Fruit fly (Drosophila melanogaster) whole organism, embryonic: ENCODE measurements around the gene Cyp12a5.

ENCODE experiments used
- ATbp ChIP-seq: fragments of 200-800 bp; sonication (Bioruptor generic); optimal IDR thresholded peaks from 2 replicates; lab custom pipeline; 2017; ENCODE audit warnings: missing biosample characterization, mild to moderate bottlenecking, missing genetic modification characterization, missing genetic modification reagents
- Ada2b ChIP-seq: fragments of 200-800 bp; sonication (Bioruptor generic); IDR thresholded peaks from 2 replicates; pipeline ENCODE4 v1.3.6; 2022; ENCODE audit warnings: missing biosample characterization, missing genetic modification characterization
- Atf-2 ChIP-seq: fragments of 200-800 bp; sonication (Bioruptor generic); optimal IDR thresholded peaks from 2 replicates; lab custom pipeline; 2016; ENCODE audit warnings: missing biosample characterization, missing genetic modification characterization
- Bgb ChIP-seq: fragments of 200-800 bp; sonication (Bioruptor generic); IDR thresholded peaks from 2 replicates; pipeline ENCODE4 v1.3.6; 2022; ENCODE audit warnings: missing biosample characterization, missing genetic modification characterization; ENCODE audit not compliant: partially characterized antibody
- C15 ChIP-seq: fragments of 200-800 bp; sonication (Bioruptor generic); IDR thresholded peaks from 3 replicates; pipeline ENCODE4 v1.3.6; 2022; ENCODE audit warnings: missing biosample characterization, missing genetic modification characterization
- CG1024 ChIP-seq: fragments of 200-800 bp; sonication (Bioruptor generic); IDR thresholded peaks from 2 replicates; pipeline ENCODE4 v1.3.6; 2022; ENCODE audit warnings: missing biosample characterization, missing genetic modification characterization
- CG11560 ChIP-seq: fragments of 200-800 bp; sonication (Bioruptor generic); IDR thresholded peaks from 3 replicates; pipeline ENCODE4 v1.3.6; 2022; ENCODE audit warnings: missing biosample characterization, missing genetic modification characterization
- CG11695 ChIP-seq: fragments of 200-800 bp; sonication (Bioruptor generic); IDR thresholded peaks from 3 replicates; pipeline ENCODE4 v1.3.6; 2022; ENCODE audit warnings: missing biosample characterization, missing genetic modification characterization
- CG12769 ChIP-seq: fragments of 200-800 bp; sonication (Bioruptor generic); optimal IDR thresholded peaks from 2 replicates; lab custom pipeline; 2019; ENCODE audit warnings: missing biosample characterization, mild to moderate bottlenecking, missing genetic modification characterization, moderate library complexity
- CG13894 ChIP-seq: fragments of 200-800 bp; sonication (Bioruptor generic); optimal IDR thresholded peaks from 3 replicates; lab custom pipeline; 2018; ENCODE audit warnings: missing biosample characterization, mild to moderate bottlenecking, missing genetic modification characterization, moderate library complexity
- CG14050 ChIP-seq: fragments of 200-800 bp; sonication (Bioruptor generic); IDR thresholded peaks from 3 replicates; pipeline ENCODE4 v1.3.6; 2022; ENCODE audit warnings: missing biosample characterization, missing genetic modification characterization
- CG15073 ChIP-seq: fragments of 200-800 bp; sonication (Bioruptor generic); optimal IDR thresholded peaks from 2 replicates; lab custom pipeline; 2016; ENCODE audit warnings: missing biosample characterization, missing genetic modification characterization
- CG15601 ChIP-seq: fragments of 200-800 bp; sonication (Bioruptor generic); optimal IDR thresholded peaks from 3 replicates; lab custom pipeline; 2019; ENCODE audit warnings: missing biosample characterization, mild to moderate bottlenecking, missing genetic modification characterization, moderate library complexity
- CG18619 ChIP-seq: fragments of 200-800 bp; sonication (Bioruptor generic); optimal IDR thresholded peaks from 3 replicates; lab custom pipeline; 2017; ENCODE audit warnings: missing biosample characterization, mild to moderate bottlenecking, missing genetic modification characterization
- CG18764 ChIP-seq: fragments of 200-800 bp; sonication (Bioruptor generic); optimal IDR thresholded peaks from 3 replicates; lab custom pipeline; 2016; ENCODE audit warnings: missing biosample characterization, missing genetic modification characterization
- CG2199 ChIP-seq: fragments of 200-800 bp; sonication (Bioruptor generic); IDR thresholded peaks from 3 replicates; pipeline ENCODE4 v1.3.6; 2022; ENCODE audit warnings: missing biosample characterization, missing genetic modification characterization
- CG31388 ChIP-seq: fragments of 200-800 bp; sonication (Bioruptor generic); optimal IDR thresholded peaks from 2 replicates; lab custom pipeline; 2016; ENCODE audit warnings: missing biosample characterization, missing genetic modification characterization
- CG32532 ChIP-seq: fragments of 200-800 bp; sonication (Bioruptor generic); IDR thresholded peaks from 2 replicates; pipeline ENCODE4 v1.3.6; 2022; ENCODE audit warnings: missing biosample characterization, missing genetic modification characterization
- CG43689 ChIP-seq: fragments of 200-800 bp; sonication (Bioruptor generic); IDR thresholded peaks from 2 replicates; pipeline ENCODE4 v1.3.6; 2022; ENCODE audit warnings: missing biosample characterization, missing genetic modification characterization
- CG4424 ChIP-seq: fragments of 200-800 bp; sonication (Bioruptor generic); optimal IDR thresholded peaks from 3 replicates; lab custom pipeline; 2016; ENCODE audit warnings: missing biosample characterization, missing genetic modification characterization
- CG4820 ChIP-seq: fragments of 200-800 bp; sonication (Bioruptor generic); optimal IDR thresholded peaks from 3 replicates; lab custom pipeline; 2016; ENCODE audit warnings: missing biosample characterization, missing genetic modification characterization
- CG6683 ChIP-seq: fragments of 200-800 bp; sonication (Bioruptor generic); optimal IDR thresholded peaks from 2 replicates; lab custom pipeline; 2017; ENCODE audit warnings: missing biosample characterization, mild to moderate bottlenecking, missing genetic modification characterization, missing genetic modification reagents
- CG7556 ChIP-seq: fragments of 200-800 bp; sonication (Bioruptor generic); optimal IDR thresholded peaks from 2 replicates; lab custom pipeline; 2017; ENCODE audit warnings: missing biosample characterization, mild to moderate bottlenecking, missing genetic modification characterization
- CG7987 ChIP-seq: fragments of 200-800 bp; sonication (Bioruptor generic); optimal IDR thresholded peaks from 2 replicates; lab custom pipeline; 2018; ENCODE audit warnings: missing biosample characterization, mild to moderate bottlenecking, missing genetic modification characterization, moderate library complexity
- CG8290 ChIP-seq, 3 experiments: fragments of 200-800 bp; sonication (Bioruptor generic); optimal IDR thresholded peaks; 2 replicates each; lab custom pipeline; 2016 to 2019; ENCODE audit warnings: missing biosample characterization in 3 of 3, missing genetic modification characterization in 3 of 3, mild to moderate bottlenecking in 2 of 3, moderate library complexity in 1 of 3
- CG8388 ChIP-seq: fragments of 200-800 bp; sonication (Bioruptor generic); optimal IDR thresholded peaks from 2 replicates; lab custom pipeline; 2019; ENCODE audit warnings: missing biosample characterization, mild to moderate bottlenecking, missing genetic modification characterization, moderate library complexity
- CG9609 ChIP-seq: fragments of 200-800 bp; sonication (Bioruptor generic); optimal IDR thresholded peaks from 3 replicates; lab custom pipeline; 2016; ENCODE audit warnings: missing biosample characterization, missing genetic modification characterization
- CG9817 ChIP-seq: fragments of 200-800 bp; sonication (Bioruptor generic); optimal IDR thresholded peaks from 2 replicates; lab custom pipeline; 2018; ENCODE audit warnings: missing biosample characterization, mild to moderate bottlenecking, missing genetic modification characterization, moderate library complexity
- Dfd ChIP-seq, 2 experiments: fragments of >200 bp; optimal IDR thresholded peaks; 2 replicates each; lab custom pipeline; 2017; ENCODE audit warnings: missing biosample characterization in 2 of 2, missing genetic modification characterization in 2 of 2
- HLH3B ChIP-seq: fragments of 200-800 bp; sonication (Bioruptor generic); IDR thresholded peaks from 2 replicates; pipeline ENCODE4 v1.3.6; 2022; ENCODE audit warnings: missing biosample characterization, missing genetic modification characterization
- Lhr ChIP-seq: fragments of 200-800 bp; sonication (Bioruptor generic); optimal IDR thresholded peaks from 3 replicates; lab custom pipeline; 2017; ENCODE audit warnings: mild to moderate bottlenecking, missing biosample characterization, missing genetic modification reagents, missing genetic modification characterization
- Neu2 ChIP-seq: fragments of 200-800 bp; sonication (Bioruptor generic); optimal IDR thresholded peaks from 3 replicates; lab custom pipeline; 2016; ENCODE audit warnings: missing biosample characterization, missing genetic modification characterization, borderline replicate concordance
- Nf-YB ChIP-seq: fragments of 200-800 bp; sonication (Bioruptor generic); optimal IDR thresholded peaks from 3 replicates; lab custom pipeline; 2019; ENCODE audit warnings: missing biosample characterization, mild to moderate bottlenecking, missing genetic modification characterization, moderate library complexity
- chm ChIP-seq: fragments of 200-800 bp; sonication (Bioruptor generic); IDR thresholded peaks from 2 replicates; pipeline ENCODE4 v1.3.6; 2022; ENCODE audit warnings: missing biosample characterization, missing genetic modification characterization
- crol ChIP-seq: fragments of 200-800 bp; sonication (Bioruptor generic); IDR thresholded peaks from 2 replicates; pipeline ENCODE4 v1.3.6; 2022; ENCODE audit warnings: missing biosample characterization, missing genetic modification characterization
- danr ChIP-seq: fragments of 200-800 bp; sonication (Bioruptor generic); IDR thresholded peaks from 2 replicates; pipeline ENCODE4 v1.3.6; 2022; ENCODE audit warnings: missing biosample characterization, missing genetic modification characterization
- dati ChIP-seq: fragments of 200-800 bp; sonication (Bioruptor generic); IDR thresholded peaks from 2 replicates; pipeline ENCODE4 v1.3.6; 2022; ENCODE audit warnings: missing biosample characterization, missing genetic modification characterization
- dimm ChIP-seq: fragments of 200-800 bp; sonication (Bioruptor generic); IDR thresholded peaks from 2 replicates; pipeline ENCODE4 v1.3.6; 2022; ENCODE audit warnings: missing biosample characterization, missing genetic modification characterization
- h ChIP-seq: fragments of >200 bp; optimal IDR thresholded peaks from 2 replicates; lab custom pipeline; 2017
- hb ChIP-seq: fragments of 200-800 bp; sonication (Bioruptor generic); IDR thresholded peaks from 3 replicates; pipeline ENCODE4 v1.3.6; 2022; ENCODE audit warnings: missing biosample characterization, missing genetic modification characterization; ENCODE audit not compliant: partially characterized antibody
- ken ChIP-seq: fragments of 200-800 bp; sonication (Bioruptor generic); IDR thresholded peaks from 3 replicates; pipeline ENCODE4 v1.3.6; 2022; ENCODE audit warnings: missing biosample characterization, missing genetic modification characterization
- lbe ChIP-seq: fragments of 200-800 bp; sonication (Bioruptor generic); optimal IDR thresholded peaks from 2 replicates; lab custom pipeline; 2016; ENCODE audit warnings: missing biosample characterization, mild to moderate bottlenecking, missing genetic modification characterization
- org-1 ChIP-seq: fragments of 200-800 bp; sonication (Bioruptor generic); optimal IDR thresholded peaks from 2 replicates; lab custom pipeline; 2017; ENCODE audit warnings: missing biosample characterization, missing genetic modification characterization
- psq ChIP-seq: fragments of 200-800 bp; sonication (Bioruptor generic); optimal IDR thresholded peaks from 2 replicates; lab custom pipeline; 2017; ENCODE audit warnings: missing biosample characterization, missing genetic modification characterization
- slou ChIP-seq: fragments of 200-800 bp; sonication (Bioruptor generic); optimal IDR thresholded peaks from 3 replicates; lab custom pipeline; 2016; ENCODE audit warnings: missing biosample characterization, missing genetic modification characterization
- sqz ChIP-seq: fragments of 200-800 bp; sonication (Bioruptor generic); optimal IDR thresholded peaks from 3 replicates; lab custom pipeline; 2018; ENCODE audit warnings: missing biosample characterization, mild to moderate bottlenecking, missing genetic modification characterization
- stwl ChIP-seq: fragments of 200-800 bp; sonication (Bioruptor generic); optimal IDR thresholded peaks from 3 replicates; lab custom pipeline; 2018; ENCODE audit warnings: missing biosample characterization, mild to moderate bottlenecking, missing genetic modification characterization, moderate library complexity
- usp ChIP-seq: fragments of >200 bp; optimal IDR thresholded peaks from 2 replicates; lab custom pipeline; 2017; ENCODE audit warnings: missing biosample characterization, missing genetic modification characterization
- z ChIP-seq: fragments of 200-800 bp; sonication (Bioruptor generic); IDR thresholded peaks from 3 replicates; pipeline ENCODE4 v1.3.6; 2022; ENCODE audit warnings: missing biosample characterization, missing genetic modification characterization

Gene Cyp12a5

DNA sequence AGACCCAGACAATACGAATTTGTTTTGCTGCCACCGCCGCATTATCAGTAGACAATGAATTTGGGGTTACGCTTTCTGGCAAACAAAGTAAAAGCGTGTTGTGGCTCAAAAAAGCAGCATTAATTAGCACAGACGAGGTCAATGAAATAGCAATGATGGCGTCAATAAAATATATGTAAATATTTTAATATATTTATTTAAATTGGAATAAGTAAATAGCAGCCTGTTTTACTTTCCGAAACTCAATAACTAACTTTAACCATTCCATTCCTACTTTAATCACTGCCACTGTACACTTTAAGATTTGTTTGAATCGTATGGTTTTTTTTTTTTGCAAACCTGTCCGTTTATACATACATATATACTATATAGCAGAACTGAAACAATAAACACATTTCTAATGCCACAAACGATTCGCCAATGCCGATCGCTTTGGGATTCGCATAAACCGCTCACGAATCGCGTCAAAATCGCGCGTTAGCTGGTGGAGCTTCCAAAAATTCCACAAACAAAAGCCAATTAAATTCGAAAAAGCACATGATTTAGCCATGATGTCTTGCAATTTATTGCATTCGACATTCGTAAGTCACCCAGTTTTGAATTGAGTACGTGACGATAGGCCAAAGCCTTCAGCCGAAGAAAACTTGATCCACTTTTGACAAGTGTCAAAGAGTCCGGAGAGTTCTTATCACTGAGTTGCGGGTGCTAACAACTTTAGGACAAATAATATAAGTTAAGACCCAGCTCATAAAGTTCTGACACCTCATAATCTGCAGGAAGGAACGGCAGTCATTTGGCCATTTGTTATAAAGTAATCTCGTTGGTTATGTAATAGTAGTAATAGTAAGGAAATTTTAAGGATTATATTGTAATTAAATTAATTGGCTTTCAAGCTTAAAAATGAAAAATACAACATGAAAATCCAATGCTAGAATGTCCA, 19.7 kb downstream of the Cyp12a5 start (continued):
- TF ChIP-seq Atf-2 (GFP tag; lab: Kevin White, UChicago) (no peak), CG2199 (GFP tag; lab: Robert Waterston, UW) (no peak), h (lab: Kevin White, UChicago) (no peak), CG1024 (no peak), CG43689 (0 out of 2 replicates have a peak, but pooled peaks have one; percentile 33), Lhr (no peak), dati (GFP tag; lab: Robert Waterston, UW) (no peak), CG8290 (GFP tag; optimal IDR thresholded peaks at IDR 0.05; lab: Kevin White, UChicago) (no peak), CG8290 (tag; optimal IDR thresholded peaks at IDR 0.05; lab: Kevin White, UChicago) (no peak), CG11695 (peak; percentile 67; the same call in 2 of the 3 replicates), CG11560 (tag; lab: Robert Waterston, UW) (no peak), ken (GFP tag; lab: Robert Waterston, UW) (peak; percentile 29; the same call in 1 of the 3 replicates), slou (no peak), ATbp (GFP tag; lab: Kevin White, UChicago) (peak; percentile 9), CG13894 (tag; lab: Kevin White, UChicago) (no peak), CG15601 (tag; lab: Kevin White, UChicago) (no peak), stwl (tag; lab: Kevin White, UChicago) (no peak), CG4424 (GFP tag; lab: Kevin White, UChicago) (no peak), Dfd (GFP tag; optimal IDR thresholded peaks at IDR 0.05; lab: Kevin White, UChicago) (no peak), hb (GFP tag; lab: Robert Waterston, UW) (no peak), Nf-YB (no peak), dimm (GFP tag; lab: Robert Waterston, UW) (0 out of 2 replicates have a peak, but pooled peaks have one; percentile 22), crol (GFP tag; lab: Robert Waterston, UW) (no peak), CG9609 (GFP tag; lab: Kevin White, UChicago) (no peak), CG7987 (no peak), C15 (GFP tag; lab: Robert Waterston, UW) (0 out of 3 replicates have a peak, but pooled peaks have one; percentile 6), CG7556 (GFP tag; lab: Kevin White, UChicago) (no peak), CG14050 (GFP tag; lab: Robert Waterston, UW) (0 out of 3 replicates have a peak, but pooled peaks have one; percentile 17), CG6683 (GFP tag; lab: Kevin White, UChicago) (no peak), CG4820 (GFP tag; lab: Kevin White, UChicago) (no peak), CG15073 (no peak), Ada2b (no peak), usp (no peak), CG18619 (GFP tag; lab: Kevin White, UChicago) (no peak), chm (GFP tag; lab: Robert Waterston, UW) (no peak), Neu2 (GFP tag; lab: Kevin White, UChicago) (no peak), org-1 (GFP tag; lab: Kevin White, UChicago) (no peak), CG9817 (tag; lab: Kevin White, UChicago) (peak; percentile 35), Bgb (GFP tag; lab: Robert Waterston, UW) (no peak), CG18764 (GFP tag; lab: Kevin White, UChicago) (no peak), CG32532 (peak; percentile 66; the same call in 1 of the 2 replicates), sqz (no peak), lbe (GFP tag; lab: Kevin White, UChicago) (peak; percentile 44), CG8388 (GFP tag; lab: Kevin White, UChicago) (peak; percentile 27), HLH3B (GFP tag; lab: Robert Waterston, UW) (peak; percentile 56; the same call in 1 of the 2 replicates), z (GFP tag; lab: Robert Waterston, UW) (no peak), CG12769 (tag; lab: Kevin White, UChicago) (peak; percentile 9), CG31388 (no peak), danr (GFP tag; lab: Robert Waterston, UW) (no peak), psq (GFP tag; lab: Kevin White, UChicago) (no peak)
